Worm (Caenorhabditis elegans) whole organism, young adult: Measurements from ENCODE around the gene clec-82.
"Not testable (repeated sequence)": the region's sequence is repeated elsewhere in the genome, so short reads cannot be mapped to it uniquely, and the experiment has no call there.

Experiments
- D2030.7 ChIP-seq: fragments of 200-800 bp; sonication (Bioruptor generic); IDR thresholded peaks from 2 replicates; pipeline ENCODE4 v1.3.6; 2022; ENCODE audit warnings: missing genetic modification reagents, missing genetic modification characterization, missing compliant biosample characterization
- F22D6.2 ChIP-seq: sonication (generic microtip); optimal IDR thresholded peaks from 2 replicates; lab custom pipeline; 2016; ENCODE audit warnings: mild to moderate bottlenecking, missing genetic modification characterization, missing compliant biosample characterization
- F52B5.7 ChIP-seq: sonication (generic microtip); optimal IDR thresholded peaks from 2 replicates; lab custom pipeline; 2016; ENCODE audit warnings: mild to moderate bottlenecking, missing genetic modification characterization, missing compliant biosample characterization
- F57A8.1 ChIP-seq: fragments of 200-800 bp; sonication (Bioruptor generic); optimal IDR thresholded peaks from 2 replicates; lab custom pipeline; 2018; ENCODE audit warnings: mild to moderate bottlenecking, missing genetic modification characterization, moderate library complexity, missing compliant biosample characterization
- F57C9.4 ChIP-seq: sonication (generic microtip); optimal IDR thresholded peaks from 2 replicates; lab custom pipeline; 2017; ENCODE audit warnings: mild to moderate bottlenecking, missing genetic modification characterization, missing compliant biosample characterization
- T07F8.4 ChIP-seq: sonication (generic microtip); optimal IDR thresholded peaks from 2 replicates; lab custom pipeline; 2016; ENCODE audit warnings: mild to moderate bottlenecking, missing genetic modification characterization, moderate library complexity, missing compliant biosample characterization
- T26A5.8 ChIP-seq: sonication (generic microtip); optimal IDR thresholded peaks from 2 replicates; lab custom pipeline; 2016; ENCODE audit warnings: missing genetic modification characterization, missing compliant biosample characterization
- Y95B8A.8 ChIP-seq: fragments of 200-800 bp; sonication (Bioruptor generic); IDR thresholded peaks from 2 replicates; pipeline ENCODE4 v1.3.6; 2022; ENCODE audit warnings: missing genetic modification reagents, missing genetic modification characterization, missing compliant biosample characterization
- ZK185.1 ChIP-seq: sonication (generic microtip); optimal IDR thresholded peaks from 2 replicates; lab custom pipeline; 2016; ENCODE audit warnings: mild to moderate bottlenecking, missing genetic modification characterization, missing compliant biosample characterization; ENCODE audit not compliant: poor library complexity, severe bottlenecking
- athp-1 ChIP-seq: sonication (generic microtip); optimal IDR thresholded peaks from 2 replicates; lab custom pipeline; 2017; ENCODE audit warnings: mild to moderate bottlenecking, missing genetic modification characterization, missing compliant biosample characterization
- attf-5 ChIP-seq: fragments of 200-800 bp; sonication (Bioruptor generic); optimal IDR thresholded peaks from 2 replicates; lab custom pipeline; 2018; ENCODE audit warnings: mild to moderate bottlenecking, missing genetic modification characterization, missing compliant biosample characterization
- bed-2 ChIP-seq: fragments of 200-800 bp; sonication (Bioruptor generic); IDR thresholded peaks from 2 replicates; pipeline ENCODE4 v1.3.6; 2022; ENCODE audit warnings: missing genetic modification reagents, missing genetic modification characterization, missing compliant biosample characterization
- cebp-1 ChIP-seq, 2 experiments: fragments of 200-800 bp in 1 of 2; sonication (Bioruptor generic) in 1 of 2; sonication (generic microtip) in 1 of 2; IDR thresholded peaks in 1 of 2; optimal IDR thresholded peaks in 1 of 2; 2 replicates each; pipeline versions ENCODE4 v1.3.6 to Lab custom; 2017 to 2022; ENCODE audit warnings: missing compliant biosample characterization in 2 of 2, missing genetic modification characterization in 2 of 2, mild to moderate bottlenecking in 1 of 2, missing genetic modification reagents in 1 of 2, moderate library complexity in 1 of 2
- ceh-100 ChIP-seq: fragments of 200-800 bp; sonication (Bioruptor generic); IDR thresholded peaks from 2 replicates; pipeline ENCODE4 v1.3.6; 2022; ENCODE audit warnings: missing genetic modification reagents, missing genetic modification characterization, missing compliant biosample characterization
- ceh-27 ChIP-seq: fragments of 200-800 bp; sonication (Bioruptor generic); optimal IDR thresholded peaks from 2 replicates; lab custom pipeline; 2018; ENCODE audit warnings: mild to moderate bottlenecking, missing genetic modification characterization, moderate library complexity, missing compliant biosample characterization
- ceh-40 ChIP-seq: fragments of 200-800 bp; sonication (Bioruptor generic); IDR thresholded peaks from 2 replicates; pipeline ENCODE4 v1.3.6; 2022; ENCODE audit warnings: missing genetic modification characterization, missing compliant biosample characterization
- ceh-79 ChIP-seq: sonication (generic microtip); optimal IDR thresholded peaks from 2 replicates; lab custom pipeline; 2017; ENCODE audit warnings: mild to moderate bottlenecking, missing genetic modification characterization, missing compliant biosample characterization
- chd-7 ChIP-seq: sonication (generic microtip); optimal IDR thresholded peaks from 2 replicates; lab custom pipeline; 2016; ENCODE audit warnings: mild to moderate bottlenecking, missing genetic modification characterization, moderate library complexity, missing compliant biosample characterization
- die-1 ChIP-seq: sonication (generic microtip); optimal IDR thresholded peaks from 2 replicates; lab custom pipeline; 2016; ENCODE audit warnings: missing genotype, mild to moderate bottlenecking, missing genetic modification characterization, missing compliant biosample characterization
- egl-18 ChIP-seq: fragments of 200-800 bp; sonication (Bioruptor generic); IDR thresholded peaks from 2 replicates; pipeline ENCODE4 v1.3.6; 2022; ENCODE audit warnings: missing genetic modification reagents, missing genetic modification characterization, missing compliant biosample characterization
- egrh-3 ChIP-seq: fragments of 200-800 bp; sonication (Bioruptor generic); IDR thresholded peaks from 2 replicates; pipeline ENCODE4 v1.3.6; 2022; ENCODE audit warnings: missing genetic modification reagents, missing genetic modification characterization, missing compliant biosample characterization
- hlh-26 ChIP-seq: fragments of 200-800 bp; sonication (Bioruptor generic); conservative IDR thresholded peaks from 2 replicates; pipeline ENCODE4 v1.3.6; 2022; ENCODE audit warnings: missing genetic modification reagents, missing genetic modification characterization, missing compliant biosample characterization
- hmg-1.2 ChIP-seq: fragments of 200-800 bp; sonication (Bioruptor generic); IDR thresholded peaks from 2 replicates; pipeline ENCODE4 v1.3.6; 2022; ENCODE audit warnings: missing genetic modification reagents, missing genetic modification characterization, missing compliant biosample characterization
- hmg-20 ChIP-seq: fragments of 200-800 bp; sonication (Bioruptor generic); IDR thresholded peaks from 2 replicates; pipeline ENCODE4 v1.3.6; 2022; ENCODE audit warnings: missing genetic modification reagents, missing genetic modification characterization, missing compliant biosample characterization
- let-526 ChIP-seq: fragments of 200-800 bp; sonication (Bioruptor generic); IDR thresholded peaks from 2 replicates; pipeline ENCODE4 v1.3.6; 2022; ENCODE audit warnings: missing genetic modification reagents, missing genetic modification characterization, missing compliant biosample characterization
- let-607 ChIP-seq, 2 experiments: fragments of 200-800 bp in 1 of 2; sonication (Bioruptor generic) in 1 of 2; sonication (generic microtip) in 1 of 2; optimal IDR thresholded peaks; 2 replicates each; lab custom pipeline; 2016 to 2018; ENCODE audit warnings: mild to moderate bottlenecking in 2 of 2, missing compliant biosample characterization in 2 of 2, missing genetic modification characterization in 2 of 2, moderate library complexity in 2 of 2, missing genotype in 1 of 2
- lin-26 ChIP-seq: fragments of 200-800 bp; sonication (Bioruptor generic); IDR thresholded peaks from 2 replicates; pipeline ENCODE4 v1.3.6; 2022; ENCODE audit warnings: missing genetic modification reagents, missing genetic modification characterization, missing compliant biosample characterization
- madf-3 ChIP-seq: fragments of 200-800 bp; sonication (Bioruptor generic); IDR thresholded peaks from 2 replicates; pipeline ENCODE4 v1.3.6; 2022; ENCODE audit warnings: missing genetic modification reagents, missing genetic modification characterization, missing compliant biosample characterization
- madf-6 ChIP-seq: fragments of 200-800 bp; sonication (Bioruptor generic); IDR thresholded peaks from 2 replicates; pipeline ENCODE4 v1.3.6; 2022; ENCODE audit warnings: missing genetic modification reagents, missing genetic modification characterization, missing compliant biosample characterization
- madf-8 ChIP-seq: fragments of 200-800 bp; sonication (Bioruptor generic); conservative IDR thresholded peaks from 2 replicates; pipeline ENCODE4 v1.3.6; 2022; ENCODE audit warnings: missing genetic modification reagents, missing genetic modification characterization, missing compliant biosample characterization
- mcd-1 ChIP-seq: fragments of 200-800 bp; sonication (Bioruptor generic); IDR thresholded peaks from 2 replicates; pipeline ENCODE4 v1.3.6; 2022; ENCODE audit warnings: missing genetic modification reagents, missing genetic modification characterization, missing compliant biosample characterization
- mxl-1 ChIP-seq: sonication (generic microtip); optimal IDR thresholded peaks from 2 replicates; lab custom pipeline; 2016; ENCODE audit warnings: missing genetic modification characterization, missing compliant biosample characterization
- nfya-2 ChIP-seq: fragments of 200-800 bp; sonication (Bioruptor generic); IDR thresholded peaks from 2 replicates; pipeline ENCODE4 v1.3.6; 2022; ENCODE audit warnings: missing genetic modification reagents, missing genetic modification characterization, missing compliant biosample characterization
- nhr-120 ChIP-seq: fragments of 200-800 bp; sonication (Bioruptor generic); IDR thresholded peaks from 2 replicates; pipeline ENCODE4 v1.3.6; 2022; ENCODE audit warnings: missing genetic modification characterization, missing compliant biosample characterization
- nhr-179 ChIP-seq: sonication (generic microtip); optimal IDR thresholded peaks from 2 replicates; lab custom pipeline; 2016; ENCODE audit warnings: mild to moderate bottlenecking, missing genetic modification characterization, missing compliant biosample characterization
- pbrm-1 ChIP-seq: fragments of 200-800 bp; sonication (Bioruptor generic); IDR thresholded peaks from 2 replicates; pipeline ENCODE4 v1.3.6; 2022; ENCODE audit warnings: missing genetic modification reagents, missing genetic modification characterization, missing compliant biosample characterization
- pha-4 ChIP-seq: fragments of 150-350 bp; sonication (generic microtip); optimal IDR thresholded peaks from 2 replicates; lab custom pipeline; 2014; ENCODE audit warnings: missing biosample characterization, missing genetic modification reagents, missing genetic modification characterization
- snpc-1.1 ChIP-seq: sonication (generic microtip); optimal IDR thresholded peaks from 2 replicates; lab custom pipeline; 2017; ENCODE audit warnings: missing genetic modification characterization, mild to moderate bottlenecking, missing compliant biosample characterization, antibody characterized with exemption, moderate library complexity, missing genotype, missing genetic modification reagents; ENCODE audit not compliant: insufficient read depth
- snpc-3.4 ChIP-seq: sonication (generic microtip); optimal IDR thresholded peaks from 2 replicates; lab custom pipeline; 2017; ENCODE audit warnings: missing genetic modification characterization, mild to moderate bottlenecking, missing compliant biosample characterization, antibody characterized with exemption, moderate library complexity, missing genotype, missing genetic modification reagents
- snpc-4 ChIP-seq, 5 experiments: fragments of 150-350 bp in 1 of 5; sonication (generic microtip) in 4 of 5; optimal IDR thresholded peaks; 2 replicates each; lab custom pipeline; 2014 to 2018; ENCODE audit warnings: missing genetic modification characterization in 5 of 5, missing biosample characterization in 3 of 5, antibody characterized with exemption in 2 of 5, mild to moderate bottlenecking in 2 of 5, missing compliant biosample characterization in 2 of 5, missing genotype in 2 of 5, moderate library complexity in 2 of 5, missing genetic modification reagents in 1 of 5
- somi-1 ChIP-seq: fragments of 200-800 bp; sonication (Bioruptor generic); optimal IDR thresholded peaks from 2 replicates; lab custom pipeline; 2018; ENCODE audit warnings: mild to moderate bottlenecking, missing genetic modification characterization, missing compliant biosample characterization
- xnd-1 ChIP-seq: sonication (generic microtip); optimal IDR thresholded peaks from 2 replicates; lab custom pipeline; 2016; ENCODE audit warnings: missing genotype, missing genetic modification reagents, missing genetic modification characterization, missing compliant biosample characterization
- ztf-18 ChIP-seq: sonication (generic microtip); optimal IDR thresholded peaks from 2 replicates; lab custom pipeline; 2016; ENCODE audit warnings: missing genotype, mild to moderate bottlenecking, missing genetic modification characterization, missing compliant biosample characterization
- ztf-25 ChIP-seq: fragments of 200-800 bp; sonication (Bioruptor generic); IDR thresholded peaks from 2 replicates; pipeline ENCODE4 v1.3.6; 2022; ENCODE audit warnings: missing genetic modification reagents, missing genetic modification characterization, missing compliant biosample characterization
- ztf-28 ChIP-seq: fragments of 200-800 bp; sonication (Bioruptor generic); IDR thresholded peaks from 2 replicates; pipeline ENCODE4 v1.3.6; 2022; ENCODE audit warnings: missing genetic modification reagents, missing genetic modification characterization, missing compliant biosample characterization

Gene clec-82

DNA sequence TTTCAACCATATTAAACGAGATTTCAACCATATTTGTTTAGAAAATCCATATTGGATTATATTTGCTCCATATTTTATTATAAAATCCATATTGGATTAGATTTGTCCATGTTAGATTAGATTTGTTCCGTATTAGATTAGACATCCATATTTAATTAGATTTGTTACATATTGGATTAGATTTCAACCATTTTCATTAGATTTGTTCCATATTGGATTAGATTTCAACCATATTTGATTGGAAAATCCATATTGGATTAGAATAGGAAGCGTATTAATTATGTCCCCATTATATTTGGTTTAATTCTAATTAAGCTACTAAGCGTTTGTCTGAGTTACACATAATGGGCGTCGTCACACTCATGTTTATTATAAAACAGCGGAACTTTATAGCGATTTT lies 33.9 kb upstream of the clec-82 start, which contains the start of gene Y54G2A.44:
Gene Y54G2A.44, plus strand, starts transcription at position 301 of the 400 bp plus-strand sequence.
- not testable (repeated sequence) for TF ChIP-seq ZK185.1 (tag; lab: Kevin White, UChicago); athp-1; chd-7 (tag; lab: Kevin White, UChicago)

DNA sequence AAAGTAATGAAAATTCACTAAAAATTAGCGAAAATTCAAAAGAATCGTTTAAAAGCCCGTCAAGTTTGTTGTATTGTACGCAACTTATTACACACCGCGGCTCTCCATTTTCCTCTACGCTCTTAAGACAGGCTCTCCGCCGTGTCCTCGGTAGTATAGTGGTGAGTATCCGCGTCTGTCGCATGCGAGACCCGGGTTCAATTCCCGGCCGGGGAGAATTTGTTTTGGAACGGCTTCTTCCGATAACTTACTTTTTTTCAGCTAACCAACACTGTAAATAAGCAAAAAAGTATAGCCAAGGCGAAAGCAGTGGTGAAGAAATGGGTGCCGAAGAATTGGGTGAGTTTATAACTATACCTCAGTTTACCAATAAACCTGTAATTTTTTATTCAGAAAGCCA lies 33.3 kb upstream of the clec-82 start:
- TF ChIP-seq T07F8.4, result peak; percentile 40
- TF ChIP-seq D2030.7 (GFP tag; lab: Robert Waterston, UW), result peak; percentile 52; the same call in 1 of the 2 replicates
- no peak for TF ChIP-seq somi-1 (GFP tag; lab: Kevin White, UChicago)
- TF ChIP-seq Y95B8A.8 (GFP tag; lab: Robert Waterston, UW), result no peak
- TF ChIP-seq mxl-1, result no peak
- TF ChIP-seq snpc-4 (GFP tag; optimal IDR thresholded peaks at IDR 0.05; lab: Kevin White, UChicago), result peak; percentile 41
- TF ChIP-seq snpc-4 (tag; optimal IDR thresholded peaks at IDR 0.05; lab: Kevin White, UChicago), result peak in 1 of 4 experiments; percentile 39
- TF ChIP-seq egrh-3 (GFP tag; lab: Robert Waterston, UW), result no peak
- no peak for TF ChIP-seq pha-4 (tag; lab: Kevin White, UChicago)
- TF ChIP-seq madf-3 (GFP tag; lab: Robert Waterston, UW), result 0 out of 2 replicates have a peak, but pooled peaks have one; percentile 54
- no peak for TF ChIP-seq nhr-120 (GFP tag; lab: Robert Waterston, UW)
- TF ChIP-seq let-607 (tag; optimal IDR thresholded peaks at IDR 0.05; lab: Kevin White, UChicago), result no peak
- no peak for TF ChIP-seq ceh-100 (GFP tag; lab: Robert Waterston, UW)
- peak; percentile 21 for TF ChIP-seq attf-5 (GFP tag; lab: Kevin White, UChicago)
- TF ChIP-seq bed-2 (GFP tag; lab: Robert Waterston, UW), result no peak
- peak; percentile 7 for TF ChIP-seq snpc-3.4 (tag; lab: Kevin White, UChicago)
- TF ChIP-seq xnd-1 (tag; lab: Kevin White, UChicago), result no peak
- no peak for TF ChIP-seq ZK185.1 (tag; lab: Kevin White, UChicago)
- TF ChIP-seq egl-18 (GFP tag; lab: Robert Waterston, UW), result no peak
- TF ChIP-seq hlh-26, result no peak
- TF ChIP-seq ceh-27 (GFP tag; lab: Kevin White, UChicago), result no peak
- TF ChIP-seq nhr-179 (tag; lab: Kevin White, UChicago), result no peak
- TF ChIP-seq mcd-1 (GFP tag; lab: Robert Waterston, UW), result 0 out of 2 replicates have a peak, but pooled peaks have one; percentile 41
- no peak for TF ChIP-seq F57A8.1
- no peak for TF ChIP-seq cebp-1 (GFP tag; IDR thresholded peaks at IDR 0.05; lab: Robert Waterston, UW)
- TF ChIP-seq cebp-1 (tag; optimal IDR thresholded peaks at IDR 0.05; lab: Kevin White, UChicago), result peak; percentile 16
- peak; percentile 58; the same call in 1 of the 2 replicates for TF ChIP-seq hmg-20 (GFP tag; lab: Robert Waterston, UW)
- peak; percentile 87 for TF ChIP-seq ztf-25
- TF ChIP-seq hmg-1.2, result peak; percentile 72
- TF ChIP-seq nfya-2, result no peak
- TF ChIP-seq lin-26 (GFP tag; lab: Robert Waterston, UW), result peak; percentile 86
- peak; percentile 62 for TF ChIP-seq F52B5.7 (tag; lab: Kevin White, UChicago)
- no peak for TF ChIP-seq ceh-40 (GFP tag; lab: Robert Waterston, UW)
- TF ChIP-seq pbrm-1, result 0 out of 2 replicates have a peak, but pooled peaks have one; percentile 39
- peak; percentile 58; the same call in 1 of the 2 replicates for TF ChIP-seq madf-6 (GFP tag; lab: Robert Waterston, UW)
- TF ChIP-seq T26A5.8, result no peak
- TF ChIP-seq die-1 (tag; lab: Kevin White, UChicago), result peak; percentile 66
- no peak for TF ChIP-seq F22D6.2
- no peak for TF ChIP-seq let-526 (GFP tag; lab: Robert Waterston, UW)
- no peak for TF ChIP-seq snpc-1.1 (tag; lab: Kevin White, UChicago)
- peak; percentile 43; the same call in 1 of the 2 replicates for TF ChIP-seq ztf-28 (GFP tag; lab: Robert Waterston, UW)
- TF ChIP-seq F57C9.4 (tag; lab: Kevin White, UChicago), result no peak
- TF ChIP-seq madf-8 (GFP tag; lab: Robert Waterston, UW), result no peak
- no peak for TF ChIP-seq ceh-79
- peak; percentile 61 for TF ChIP-seq ztf-18 (tag; lab: Kevin White, UChicago)
